Fruit fly (Drosophila melanogaster): ENCODE measurements around the gene smog.

Gene smog

DNA sequence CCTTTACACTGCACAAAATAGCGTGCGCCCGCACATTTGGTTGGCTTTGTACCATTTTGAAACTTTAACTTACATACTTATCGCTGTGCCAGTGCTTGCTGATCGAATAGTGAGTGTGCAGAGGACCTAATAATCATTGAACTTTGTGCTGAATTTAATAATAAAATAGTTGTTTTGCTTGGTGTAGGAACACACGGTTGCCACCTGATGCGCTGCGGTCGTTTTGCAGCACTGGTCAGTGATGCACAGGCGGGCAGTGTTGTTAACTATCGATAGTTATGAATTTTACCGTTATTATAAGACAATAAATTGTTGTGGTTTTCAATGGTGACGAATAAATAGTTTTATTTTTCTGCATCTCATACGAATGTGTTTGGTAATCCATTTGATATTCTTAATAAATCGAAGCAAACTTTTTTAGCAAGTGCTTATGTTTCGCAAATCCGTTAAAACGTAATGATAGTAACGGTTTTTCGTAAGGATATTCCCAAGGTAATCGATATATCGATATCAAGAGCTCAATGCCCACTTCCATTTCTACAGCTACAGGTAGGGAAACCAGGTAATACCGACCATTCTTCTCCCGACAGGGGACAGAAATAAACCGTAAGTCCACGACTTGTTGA is 14.8 kb upstream of the smog start, which contains the start of the genes tank and CG12194 (continued):
- TF ChIP-seq CG17186 (GFP tag; optimal IDR thresholded peaks at IDR 0.05) (peak; percentile 96), Blimp-1 (GFP tag; optimal IDR thresholded peaks at IDR 0.05) (peak; percentile 97), NFAT (GFP tag; IDR thresholded peaks at IDR 0.05) (peak; percentile 99), Antp (GFP tag; optimal IDR thresholded peaks at IDR 0.05) (peak; percentile 99), CG13123 (GFP tag; optimal IDR thresholded peaks at IDR 0.05) (peak; percentile 98), lmd (GFP tag; IDR thresholded peaks at IDR 0.05) (peak; percentile 100), kay (GFP tag; optimal IDR thresholded peaks at IDR 0.05) (peak; percentile 98), PHDP (tag; optimal IDR thresholded peaks at IDR 0.05) (peak; percentile 99), CG8359 (GFP tag; optimal IDR thresholded peaks at IDR 0.05; ENCODE audit: borderline replicate concordance) (peak; percentile 93), tio (GFP tag; optimal IDR thresholded peaks at IDR 0.05) (peak; percentile 99), GATAe (GFP tag; conservative IDR thresholded peaks at IDR 0.05) (peak; percentile 96), nerfin-1 (tag; optimal IDR thresholded peaks at IDR 0.05) (peak; percentile 91), Sin3A (optimal IDR thresholded peaks at IDR 0.05) (peak; percentile 84), sens-2 (GFP tag; IDR thresholded peaks at IDR 0.05) (peak; percentile 99), CG11723 (GFP tag; optimal IDR thresholded peaks at IDR 0.05) (peak; percentile 98), Mes4 (GFP tag; optimal IDR thresholded peaks at IDR 0.05) (peak; percentile 99), NC2α (GFP tag; optimal IDR thresholded peaks at IDR 0.05) (peak; percentile 98), inv (GFP tag; IDR thresholded peaks at IDR 0.05; ENCODE audit: partially characterized antibody) (peak; percentile 72), gro (GFP tag; optimal IDR thresholded peaks at IDR 0.05) (peak; percentile 98), sim (GFP tag; IDR thresholded peaks at IDR 0.05) (peak; percentile 99), Awh (GFP tag; IDR thresholded peaks at IDR 0.05) (peak; percentile 99), fd102C (GFP tag; optimal IDR thresholded peaks at IDR 0.05) (peak; percentile 92), CG32772 (GFP tag; IDR thresholded peaks at IDR 0.05) (peak; percentile 100), Dbx (GFP tag; IDR thresholded peaks at IDR 0.05) (peak; percentile 98), CG31388 (GFP tag; optimal IDR thresholded peaks at IDR 0.05) (peak; percentile 98), Asciz (GFP tag; optimal IDR thresholded peaks at IDR 0.05) (peak; percentile 99), CG8944 (GFP tag; optimal IDR thresholded peaks at IDR 0.05) (peak; percentile 99), CG12299 (tag; optimal IDR thresholded peaks at IDR 0.05) (peak; percentile 95), bsh (GFP tag; optimal IDR thresholded peaks at IDR 0.05) (peak; percentile 98 to 99), unpg (GFP tag; optimal IDR thresholded peaks at IDR 0.05) (peak; percentile 99), CG2116 (GFP tag; optimal IDR thresholded peaks at IDR 0.05) (peak; percentile 90), bbx (GFP tag; IDR thresholded peaks at IDR 0.05; ENCODE audit: partially characterized antibody) (peak; percentile 73), ash1 (GFP tag; optimal IDR thresholded peaks at IDR 0.05) (peak; percentile 94), CG31365 (tag; optimal IDR thresholded peaks at IDR 0.05) (peak; percentile 91), hkb (optimal IDR thresholded peaks at IDR 0.05) (peak; percentile 82), hkb (GFP tag; IDR thresholded peaks at IDR 0.05) (peak; percentile 100), Jarid2 (GFP tag; optimal IDR thresholded peaks at IDR 0.05) (peak; percentile 87), ase (GFP tag; IDR thresholded peaks at IDR 0.05) (peak; percentile 99), bigmax (GFP tag; optimal IDR thresholded peaks at IDR 0.05) (peak; percentile 82), Optix (GFP tag; IDR thresholded peaks at IDR 0.05) (peak; percentile 100), Trl (optimal IDR thresholded peaks at IDR 0.05) (no peak), Trl (GFP tag; optimal IDR thresholded peaks at IDR 0.05) (peak; percentile 99), CG6765 (GFP tag; optimal IDR thresholded peaks at IDR 0.05) (peak; percentile 95), CG42726 (GFP tag; IDR thresholded peaks at IDR 0.05; ENCODE audit: partially characterized antibody) (peak; percentile 69), Dfd (GFP tag; optimal IDR thresholded peaks at IDR 0.05) (no peak), Six4 (GFP tag; optimal IDR thresholded peaks at IDR 0.05) (peak; percentile 99), sisA (GFP tag; IDR thresholded peaks at IDR 0.05) (peak; percentile 100), CG12769 (tag; optimal IDR thresholded peaks at IDR 0.05) (peak; percentile 100), CG16815 (GFP tag; optimal IDR thresholded peaks at IDR 0.05) (peak; percentile 99), Dip3 (GFP tag; optimal IDR thresholded peaks at IDR 0.05) (peak; percentile 98), CG30020 (tag; optimal IDR thresholded peaks at IDR 0.05) (peak; percentile 68)
